Worm (Caenorhabditis elegans): ENCODE data around the gene egl-26.

- TF ChIP-seq lir-3 (tag; optimal IDR thresholded peaks at IDR 0.05; ENCODE audit: poor library complexity) (no peak), aha-1 (tag; optimal IDR thresholded peaks at IDR 0.05) (no peak), F16B12.6 (tag; optimal IDR thresholded peaks at IDR 0.05) (no peak), pqm-1 (tag; optimal IDR thresholded peaks at IDR 0.05) (no peak), nhr-11 (tag; optimal IDR thresholded peaks at IDR 0.05) (no peak), unc-62 (GFP tag; optimal IDR thresholded peaks at IDR 0.05) (no peak), efl-3 (GFP tag; optimal IDR thresholded peaks at IDR 0.05) (no peak), dsc-1 (tag; optimal IDR thresholded peaks at IDR 0.05) (no peak), sox-4 (tag; optimal IDR thresholded peaks at IDR 0.05) (no peak), tlp-1 (tag; optimal IDR thresholded peaks at IDR 0.05) (no peak), aly-2 (tag; optimal IDR thresholded peaks at IDR 0.05) (no peak), fos-1 (tag; optimal IDR thresholded peaks at IDR 0.05) (no peak), lin-39 (tag; optimal IDR thresholded peaks at IDR 0.05) (no peak), efl-1 (optimal IDR thresholded peaks at IDR 0.05) (no peak), efl-1 (GFP tag; optimal IDR thresholded peaks at IDR 0.05 in 1 of 2) (no peak)
Measured at ce11 chrII:47280-47679, 22.2 kb upstream of the egl-26 start, which contains the start of gene C23H3.5.

All from whole organism, L1 larva.